Worm (Caenorhabditis elegans) whole organism, late embryonic: Measurements from ENCODE around the gene K09F5.6.

Experiments
- ama-1 ChIP-seq: fragments of 150-350 bp; optimal IDR thresholded peaks from 2 replicates; lab custom pipeline; 2014
- ceh-45 ChIP-seq: fragments of 200-800 bp; sonication (Bioruptor generic); IDR thresholded peaks from 2 replicates; pipeline ENCODE4 v1.3.6; 2022; ENCODE audit warnings: missing genetic modification reagents, missing genetic modification characterization, missing compliant biosample characterization
- ceh-9 ChIP-seq: sonication (generic microtip); optimal IDR thresholded peaks from 2 replicates; lab custom pipeline; 2016; ENCODE audit warnings: mild to moderate bottlenecking, missing genetic modification characterization, inconsistent platforms, missing compliant biosample characterization
- dmd-4 ChIP-seq: sonication (generic microtip); optimal IDR thresholded peaks from 2 replicates; lab custom pipeline; 2016; ENCODE audit warnings: borderline replicate concordance, missing genetic modification characterization, missing compliant biosample characterization
- elt-2 ChIP-seq: sonication (generic microtip); optimal IDR thresholded peaks from 2 replicates; lab custom pipeline; 2016; ENCODE audit warnings: missing genetic modification reagents, missing genetic modification characterization, missing compliant biosample characterization
- fkh-10 ChIP-seq: fragments of 150-350 bp; optimal IDR thresholded peaks from 2 replicates; lab custom pipeline; 2014; ENCODE audit warnings: missing biosample characterization, missing genetic modification reagents, missing genetic modification characterization
- hlh-6 ChIP-seq: sonication (generic microtip); optimal IDR thresholded peaks from 2 replicates; lab custom pipeline; 2016; ENCODE audit warnings: missing genotype, missing genetic modification characterization, missing compliant biosample characterization
- madf-2 ChIP-seq: sonication (generic microtip); optimal IDR thresholded peaks from 2 replicates; lab custom pipeline; 2017; ENCODE audit warnings: missing genetic modification characterization, missing compliant biosample characterization
- nhr-11 ChIP-seq: fragments of 150-350 bp; optimal IDR thresholded peaks from 2 replicates; lab custom pipeline; 2014; ENCODE audit warnings: missing biosample characterization, missing genetic modification characterization
- pha-4 ChIP-seq: fragments of 150-350 bp; optimal IDR thresholded peaks from 2 replicates; lab custom pipeline; 2018; ENCODE audit warnings: missing biosample characterization, missing genetic modification reagents, missing genetic modification characterization
- rnt-1 ChIP-seq: sonication (generic microtip); optimal IDR thresholded peaks from 2 replicates; lab custom pipeline; 2016; ENCODE audit warnings: missing genetic modification characterization, missing compliant biosample characterization

- TF ChIP-seq pha-4 (tag; lab: Kevin White, UChicago) (no peak), ceh-9 (tag; lab: Kevin White, UChicago) (no peak), ceh-45 (GFP tag; lab: Robert Waterston, UW) (no peak), elt-2 (tag; lab: Kevin White, UChicago) (no peak), hlh-6 (no peak), fkh-10 (GFP tag; lab: Kevin White, UChicago) (no peak), dmd-4 (tag; lab: Kevin White, UChicago) (no peak), ama-1 (lab: Kevin White, UChicago) (no peak), nhr-11 (tag; lab: Kevin White, UChicago) (no peak), madf-2 (tag; lab: Kevin White, UChicago) (no peak), rnt-1 (tag; lab: Kevin White, UChicago) (no peak)
These were observed 38.3 kb upstream of the K09F5.6 start, which contains the start of gene stn-2 for ce11 chrX:7680545-7681330.
